Worm (Caenorhabditis elegans) whole organism, L2 larva: ENCODE data around the gene clec-136.

Experiments used
- R02D3.7 ChIP-seq: fragments of 150-350 bp; optimal IDR thresholded peaks from 2 replicates; lab custom pipeline; 2014; ENCODE audit warnings: missing biosample characterization, missing genetic modification characterization
- ZK546.5 ChIP-seq: sonication (generic microtip); optimal IDR thresholded peaks from 2 replicates; lab custom pipeline; 2017; ENCODE audit warnings: missing biosample characterization, missing genetic modification characterization
- alr-1 ChIP-seq: fragments of 150-350 bp; optimal IDR thresholded peaks from 2 replicates; lab custom pipeline; 2014; ENCODE audit warnings: missing biosample characterization, missing genetic modification characterization
- aly-2 ChIP-seq: fragments of 150-350 bp; optimal IDR thresholded peaks from 2 replicates; lab custom pipeline; 2014; ENCODE audit warnings: missing biosample characterization, missing genetic modification characterization
- ama-1 ChIP-seq: fragments of 150-350 bp; optimal IDR thresholded peaks from 2 replicates; lab custom pipeline; 2018; ENCODE audit warnings: inconsistent platforms
- ceh-82 ChIP-seq: fragments of 150-350 bp; optimal IDR thresholded peaks from 2 replicates; lab custom pipeline; 2014; ENCODE audit warnings: missing biosample characterization, missing genetic modification characterization
- elt-3 ChIP-seq: sonication (generic microtip); optimal IDR thresholded peaks from 2 replicates; lab custom pipeline; 2017; ENCODE audit warnings: missing biosample characterization, missing genetic modification characterization
- fos-1 ChIP-seq: fragments of 150-350 bp; optimal IDR thresholded peaks from 2 replicates; lab custom pipeline; 2014; ENCODE audit warnings: missing biosample characterization, missing genetic modification characterization
- lin-13 ChIP-seq: fragments of 150-350 bp; optimal IDR thresholded peaks from 2 replicates; lab custom pipeline; 2014; ENCODE audit warnings: missing biosample characterization, missing genetic modification reagents, missing genetic modification characterization
- mdl-1 ChIP-seq, 2 experiments: fragments of 150-350 bp in 1 of 2; sonication (generic microtip) in 1 of 2; optimal IDR thresholded peaks; 2 replicates each; lab custom pipeline; 2017; ENCODE audit warnings: missing biosample characterization in 2 of 2, missing genetic modification characterization in 2 of 2
- nhr-11 ChIP-seq: fragments of 150-350 bp; optimal IDR thresholded peaks from 2 replicates; lab custom pipeline; 2014; ENCODE audit warnings: missing biosample characterization, missing genetic modification characterization
- nhr-21 ChIP-seq: fragments of 150-350 bp; optimal IDR thresholded peaks from 2 replicates; lab custom pipeline; 2014; ENCODE audit warnings: missing biosample characterization, missing genetic modification characterization
- snpc-4 ChIP-seq: fragments of 150-350 bp; optimal IDR thresholded peaks from 2 replicates; lab custom pipeline; 2014; ENCODE audit warnings: missing biosample characterization, missing genetic modification characterization
- zag-1 ChIP-seq: fragments of 150-350 bp; optimal IDR thresholded peaks from 2 replicates; lab custom pipeline; 2014; ENCODE audit warnings: missing biosample characterization, missing genetic modification characterization

- TF ChIP-seq snpc-4 (no peak), lin-13 (GFP tag; lab: Kevin White, UChicago) (no peak), ama-1 (lab: Kevin White, UChicago) (no peak), alr-1 (tag; lab: Kevin White, UChicago) (no peak), R02D3.7 (no peak), fos-1 (tag; lab: Kevin White, UChicago) (peak; percentile 84), aly-2 (tag; lab: Kevin White, UChicago) (no peak), elt-3 (tag; lab: Kevin White, UChicago) (no peak), ceh-82 (no peak), nhr-11 (tag; lab: Kevin White, UChicago) (no peak), zag-1 (tag; lab: Kevin White, UChicago) (no peak), ZK546.5 (tag; lab: Kevin White, UChicago) (no peak), nhr-21 (tag; lab: Kevin White, UChicago) (no peak), mdl-1 (tag; optimal IDR thresholded peaks at IDR 0.05; lab: Kevin White, UChicago) (no peak)
These were observed 18.9 kb downstream of the clec-136 start for ce11 chrII:4597441-4597840.
